Worm (Caenorhabditis elegans) whole organism, L2 larva: Measurements from ENCODE around the gene F07E5.9.

ENCODE experiments used
- C34F6.9 ChIP-seq: fragments of 150-350 bp; optimal IDR thresholded peaks from 2 replicates; lab custom pipeline; 2014; ENCODE audit warnings: missing biosample characterization, missing genetic modification characterization
- F13H6.1 ChIP-seq: sonication (generic microtip); optimal IDR thresholded peaks from 2 replicates; lab custom pipeline; 2016; ENCODE audit warnings: missing genetic modification characterization, missing compliant biosample characterization
- R02D3.7 ChIP-seq: fragments of 150-350 bp; optimal IDR thresholded peaks from 2 replicates; lab custom pipeline; 2014; ENCODE audit warnings: missing biosample characterization, missing genetic modification characterization
- ZK546.5 ChIP-seq: sonication (generic microtip); optimal IDR thresholded peaks from 2 replicates; lab custom pipeline; 2017; ENCODE audit warnings: missing biosample characterization, missing genetic modification characterization
- alr-1 ChIP-seq: fragments of 150-350 bp; optimal IDR thresholded peaks from 2 replicates; lab custom pipeline; 2014; ENCODE audit warnings: missing biosample characterization, missing genetic modification characterization
- aly-2 ChIP-seq: fragments of 150-350 bp; optimal IDR thresholded peaks from 2 replicates; lab custom pipeline; 2014; ENCODE audit warnings: missing biosample characterization, missing genetic modification characterization
- ama-1 ChIP-seq: fragments of 150-350 bp; optimal IDR thresholded peaks from 2 replicates; lab custom pipeline; 2018; ENCODE audit warnings: inconsistent platforms
- ceh-16 ChIP-seq: fragments of 150-350 bp; optimal IDR thresholded peaks from 2 replicates; lab custom pipeline; 2014; ENCODE audit warnings: missing biosample characterization, missing genetic modification characterization
- crh-2 ChIP-seq: sonication (generic microtip); optimal IDR thresholded peaks from 2 replicates; lab custom pipeline; 2017; ENCODE audit warnings: missing biosample characterization, missing genetic modification characterization
- dmd-4 ChIP-seq: sonication (generic microtip); optimal IDR thresholded peaks from 2 replicates; lab custom pipeline; 2017; ENCODE audit warnings: missing biosample characterization, missing genetic modification characterization
- elt-1 ChIP-seq: fragments of 150-350 bp; optimal IDR thresholded peaks from 2 replicates; lab custom pipeline; 2014; ENCODE audit warnings: missing biosample characterization, missing genetic modification characterization
- elt-3 ChIP-seq: sonication (generic microtip); optimal IDR thresholded peaks from 2 replicates; lab custom pipeline; 2017; ENCODE audit warnings: missing biosample characterization, missing genetic modification characterization
- fos-1 ChIP-seq: fragments of 150-350 bp; optimal IDR thresholded peaks from 2 replicates; lab custom pipeline; 2014; ENCODE audit warnings: missing biosample characterization, missing genetic modification characterization
- gmeb-1 ChIP-seq: fragments of 150-350 bp; optimal IDR thresholded peaks from 2 replicates; lab custom pipeline; 2014; ENCODE audit warnings: missing biosample characterization, missing genetic modification characterization
- lin-11 ChIP-seq: fragments of 150-350 bp; sonication (generic microtip); optimal IDR thresholded peaks from 2 replicates; lab custom pipeline; 2014; ENCODE audit warnings: missing biosample characterization, missing genetic modification characterization, inconsistent platforms, mixed read lengths
- lin-39 ChIP-seq: fragments of 150-350 bp; optimal IDR thresholded peaks from 2 replicates; lab custom pipeline; 2014; ENCODE audit warnings: missing biosample characterization, missing genetic modification reagents, missing genetic modification characterization
- lsy-2 ChIP-seq, 2 experiments: fragments of 150-350 bp in 1 of 2; sonication (generic microtip) in 1 of 2; optimal IDR thresholded peaks; 2 replicates each; lab custom pipeline; 2014 to 2017; ENCODE audit warnings: missing biosample characterization in 2 of 2, missing genetic modification characterization in 2 of 2
- mab-5 ChIP-seq: fragments of 150-350 bp; optimal IDR thresholded peaks from 2 replicates; lab custom pipeline; 2014; ENCODE audit warnings: missing biosample characterization, missing genetic modification characterization
- mbf-1 ChIP-seq: sonication (generic microtip); optimal IDR thresholded peaks from 2 replicates; lab custom pipeline; 2017; ENCODE audit warnings: missing biosample characterization, missing genetic modification characterization
- mdl-1 ChIP-seq, 2 experiments: fragments of 150-350 bp in 1 of 2; sonication (generic microtip) in 1 of 2; optimal IDR thresholded peaks; 2 replicates each; lab custom pipeline; 2017; ENCODE audit warnings: missing biosample characterization in 2 of 2, missing genetic modification characterization in 2 of 2
- nhr-10 ChIP-seq: sonication (generic microtip); optimal IDR thresholded peaks from 2 replicates; lab custom pipeline; 2017; ENCODE audit warnings: missing biosample characterization, missing genetic modification characterization
- nhr-12 ChIP-seq: fragments of 150-350 bp; optimal IDR thresholded peaks from 2 replicates; lab custom pipeline; 2014; ENCODE audit warnings: missing biosample characterization, missing genetic modification characterization
- nhr-21 ChIP-seq: fragments of 150-350 bp; optimal IDR thresholded peaks from 2 replicates; lab custom pipeline; 2014; ENCODE audit warnings: missing biosample characterization, missing genetic modification characterization
- nhr-23 ChIP-seq: fragments of 150-350 bp; optimal IDR thresholded peaks from 2 replicates; lab custom pipeline; 2014; ENCODE audit warnings: missing biosample characterization, missing genetic modification reagents, missing genetic modification characterization
- nhr-237 ChIP-seq: fragments of 150-350 bp; optimal IDR thresholded peaks from 2 replicates; lab custom pipeline; 2014; ENCODE audit warnings: missing biosample characterization, missing genetic modification characterization
- nhr-6 ChIP-seq: fragments of 150-350 bp; optimal IDR thresholded peaks from 2 replicates; lab custom pipeline; 2014; ENCODE audit warnings: missing biosample characterization, missing genetic modification characterization
- nhr-77 ChIP-seq: fragments of 150-350 bp; optimal IDR thresholded peaks from 2 replicates; lab custom pipeline; 2014; ENCODE audit warnings: missing biosample characterization, missing genetic modification characterization
- peb-1 ChIP-seq: fragments of 150-350 bp; optimal IDR thresholded peaks from 2 replicates; lab custom pipeline; 2014; ENCODE audit warnings: missing biosample characterization, missing genetic modification characterization
- skn-1 ChIP-seq: sonication (generic microtip); optimal IDR thresholded peaks from 2 replicates; lab custom pipeline; 2017; ENCODE audit warnings: missing biosample characterization, missing genetic modification characterization
- sma-3 ChIP-seq: sonication (generic microtip); optimal IDR thresholded peaks from 2 replicates; lab custom pipeline; 2016; ENCODE audit warnings: missing genetic modification reagents, missing genetic modification characterization, missing compliant biosample characterization
- sma-9 ChIP-seq, 2 experiments: fragments of 150-350 bp in 1 of 2; sonication (generic microtip) in 1 of 2; optimal IDR thresholded peaks; 2 replicates each; lab custom pipeline; 2014 to 2016; ENCODE audit warnings: missing genetic modification characterization in 2 of 2, mild to moderate bottlenecking in 1 of 2, missing biosample characterization in 1 of 2, missing compliant biosample characterization in 1 of 2, missing genetic modification reagents in 1 of 2, moderate library complexity in 1 of 2
- unc-39 ChIP-seq: fragments of 150-350 bp; optimal IDR thresholded peaks from 2 replicates; lab custom pipeline; 2014; ENCODE audit warnings: missing biosample characterization, missing genetic modification characterization
- unc-55 ChIP-seq: fragments of 150-350 bp; sonication (generic microtip); optimal IDR thresholded peaks from 3 replicates; lab custom pipeline; 2014; ENCODE audit warnings: missing biosample characterization, missing genetic modification reagents, missing genetic modification characterization
- ztf-11 ChIP-seq: sonication (generic microtip); optimal IDR thresholded peaks from 2 replicates; lab custom pipeline; 2017; ENCODE audit warnings: missing biosample characterization, missing genetic modification characterization
- ztf-4 ChIP-seq: fragments of 150-350 bp; optimal IDR thresholded peaks from 2 replicates; lab custom pipeline; 2014; ENCODE audit warnings: missing biosample characterization, missing genetic modification characterization

The F07E5.9 gene

ce11 chrII:2091972-2092371 lies 11.6 kb upstream of the F07E5.9 start, which contains the start of gene T16A1.10:
Gene T16A1.10 (minus strand): TSS chrII:2092094.
- TF ChIP-seq nhr-6 (tag; lab: Kevin White, UChicago): no peak
- TF ChIP-seq fos-1: no peak
- TF ChIP-seq mdl-1 (tag; optimal IDR thresholded peaks at IDR 0.05; lab: Kevin White, UChicago): no peak
- TF ChIP-seq nhr-23: no peak
- no peak for TF ChIP-seq skn-1 (tag; lab: Kevin White, UChicago)
- TF ChIP-seq ztf-11 (tag; lab: Kevin White, UChicago): no peak
- no peak for TF ChIP-seq ceh-16 (tag; lab: Kevin White, UChicago)
- no peak for TF ChIP-seq dmd-4 (tag; lab: Kevin White, UChicago)
- no peak for TF ChIP-seq peb-1 (tag; lab: Kevin White, UChicago)
- no peak for TF ChIP-seq nhr-10 (tag; lab: Kevin White, UChicago)
- TF ChIP-seq crh-2: no peak
- no peak for TF ChIP-seq nhr-12 (tag; lab: Kevin White, UChicago)
- no peak for TF ChIP-seq ZK546.5
- TF ChIP-seq F13H6.1 (tag; lab: Kevin White, UChicago): no peak
- TF ChIP-seq nhr-21 (tag; lab: Kevin White, UChicago): no peak
- TF ChIP-seq lsy-2 (tag; optimal IDR thresholded peaks at IDR 0.05; lab: Kevin White, UChicago): no peak
- TF ChIP-seq sma-3 (GFP tag; lab: Kevin White, UChicago): no peak
- TF ChIP-seq nhr-77 (tag; lab: Kevin White, UChicago): no peak
- TF ChIP-seq C34F6.9 (tag; lab: Kevin White, UChicago): no peak
- TF ChIP-seq R02D3.7 (tag; lab: Kevin White, UChicago): no peak

ce11 chrII:2090605-2091004 lies 10.3 kb upstream of the F07E5.9 start, which contains the start of gene trpl-5:
Gene trpl-5 (minus strand): TSS chrII:2090636.
- TF ChIP-seq gmeb-1 (tag; lab: Kevin White, UChicago) (peak; percentile 22), lin-39 (tag; lab: Kevin White, UChicago) (no peak), nhr-10 (tag; lab: Kevin White, UChicago) (no peak), fos-1 (peak; percentile 94), nhr-237 (tag; lab: Kevin White, UChicago) (no peak)
- TF ChIP-seq, all 48 proteins: peak for 2

- no peak for TF ChIP-seq nhr-6 (tag; lab: Kevin White, UChicago)
- no peak for TF ChIP-seq nhr-77 (tag; lab: Kevin White, UChicago)
- no peak for TF ChIP-seq fos-1
Observed at ce11 chrII:2087206-2087605, 6.9 kb upstream of the F07E5.9 start.

ce11 chrII:2083726-2084179 lies 3.4 kb upstream of the F07E5.9 start, which contains the start of the genes T16A1.5 and fbxc-49:
Gene T16A1.5 (minus strand): TSS chrII:2083826.
Gene fbxc-49 (plus strand): TSS chrII:2084129.
- TF ChIP-seq R02D3.7 (tag; lab: Kevin White, UChicago) (no peak), mbf-1 (tag; lab: Kevin White, UChicago) (no peak), nhr-12 (tag; lab: Kevin White, UChicago) (no peak), lin-11 (no peak), lsy-2 (tag; optimal IDR thresholded peaks at IDR 0.05; lab: Kevin White, UChicago) (no peak), C34F6.9 (tag; lab: Kevin White, UChicago) (no peak), lin-39 (tag; lab: Kevin White, UChicago) (no peak), peb-1 (tag; lab: Kevin White, UChicago) (no peak), unc-39 (tag; lab: Kevin White, UChicago) (no peak), F13H6.1 (tag; lab: Kevin White, UChicago) (no peak), alr-1 (tag; lab: Kevin White, UChicago) (no peak), elt-3 (no peak), ceh-16 (tag; lab: Kevin White, UChicago) (no peak), gmeb-1 (tag; lab: Kevin White, UChicago) (no peak), ztf-11 (tag; lab: Kevin White, UChicago) (no peak), elt-1 (no peak), mdl-1 (tag; optimal IDR thresholded peaks at IDR 0.05; lab: Kevin White, UChicago) (no peak)

- no peak for TF ChIP-seq elt-3
- TF ChIP-seq mab-5 (tag; lab: Kevin White, UChicago): no peak
- no peak for TF ChIP-seq ceh-16 (tag; lab: Kevin White, UChicago)
- TF ChIP-seq sma-9 (GFP tag; optimal IDR thresholded peaks at IDR 0.05; lab: Kevin White, UChicago): no peak
- no peak for TF ChIP-seq sma-9 (tag; optimal IDR thresholded peaks at IDR 0.05; lab: Kevin White, UChicago)
- no peak for TF ChIP-seq peb-1 (tag; lab: Kevin White, UChicago)
- no peak for TF ChIP-seq lin-11
- TF ChIP-seq nhr-12 (tag; lab: Kevin White, UChicago): no peak
- no peak for TF ChIP-seq ama-1 (lab: Kevin White, UChicago)
- TF ChIP-seq alr-1 (tag; lab: Kevin White, UChicago): no peak
- TF ChIP-seq ztf-4 (tag; lab: Kevin White, UChicago): no peak
- no peak for TF ChIP-seq unc-55 (GFP tag; lab: Kevin White, UChicago)
- no peak for TF ChIP-seq ztf-11 (tag; lab: Kevin White, UChicago)
- no peak for TF ChIP-seq aly-2 (tag; lab: Kevin White, UChicago)
- no peak for TF ChIP-seq C34F6.9 (tag; lab: Kevin White, UChicago)
- TF ChIP-seq dmd-4 (tag; lab: Kevin White, UChicago): no peak
- no peak for TF ChIP-seq unc-39 (tag; lab: Kevin White, UChicago)
Observed at ce11 chrII:2081257-2081656, 932 bp upstream of the F07E5.9 start, which contains the start of gene T16A1.4. Gene T16A1.4 (plus strand): TSS chrII:2081557.
